Fruit fly (Drosophila melanogaster) whole organism, prepupa: ENCODE measurements around the gene fh.

Experiments
- Blimp-1 ChIP-seq: fragments of 200-800 bp; sonication (Bioruptor generic); optimal IDR thresholded peaks from 3 replicates; lab custom pipeline; 2017; ENCODE audit warnings: missing biosample characterization, missing genetic modification characterization, mild to moderate bottlenecking, moderate library complexity, missing genetic modification reagents
- CG10631 ChIP-seq: fragments of 200-800 bp; sonication (Bioruptor generic); optimal IDR thresholded peaks from 2 replicates; lab custom pipeline; 2016; ENCODE audit warnings: missing biosample characterization, missing genetic modification characterization
- CG16779 ChIP-seq: fragments of 200-800 bp; sonication (Bioruptor generic); optimal IDR thresholded peaks from 3 replicates; lab custom pipeline; 2017; ENCODE audit warnings: missing biosample characterization, mild to moderate bottlenecking, missing genetic modification characterization
- CG3032 ChIP-seq: fragments of 200-800 bp; optimal IDR thresholded peaks from 2 replicates; lab custom pipeline; 2019; ENCODE audit warnings: missing biosample characterization, mild to moderate bottlenecking, missing genetic modification characterization, moderate library complexity
- CG31627 ChIP-seq: fragments of 200-800 bp; sonication (Bioruptor generic); optimal IDR thresholded peaks from 3 replicates; lab custom pipeline; 2016; ENCODE audit warnings: missing biosample characterization, missing genetic modification characterization
- CG32006 ChIP-seq: fragments of 200-800 bp; sonication (Bioruptor generic); optimal IDR thresholded peaks from 3 replicates; lab custom pipeline; 2017; ENCODE audit warnings: missing biosample characterization, mild to moderate bottlenecking, missing genetic modification characterization
- CG34406 ChIP-seq: fragments of 200-800 bp; sonication (Bioruptor generic); optimal IDR thresholded peaks from 3 replicates; lab custom pipeline; 2016; ENCODE audit warnings: missing biosample characterization, missing genetic modification characterization
- CG3919 ChIP-seq: fragments of 200-800 bp; sonication (Bioruptor generic); optimal IDR thresholded peaks from 3 replicates; lab custom pipeline; 2016; ENCODE audit warnings: missing biosample characterization, missing genetic modification characterization
- CG4318 ChIP-seq: fragments of 200-800 bp; sonication (Bioruptor generic); optimal IDR thresholded peaks from 3 replicates; lab custom pipeline; 2017; ENCODE audit warnings: missing biosample characterization, mild to moderate bottlenecking, missing genetic modification characterization
- CG6163 ChIP-seq: fragments of 200-800 bp; sonication (Bioruptor generic); IDR thresholded peaks from 3 replicates; pipeline ENCODE4 v1.3.6; 2022; ENCODE audit warnings: missing biosample characterization, missing genetic modification characterization
- CG6276 ChIP-seq: fragments of 200-800 bp; sonication (Bioruptor generic); optimal IDR thresholded peaks from 2 replicates; lab custom pipeline; 2017; ENCODE audit warnings: missing biosample characterization, mild to moderate bottlenecking, missing genetic modification characterization
- CG6808 ChIP-seq: fragments of 200-800 bp; sonication (Bioruptor generic); optimal IDR thresholded peaks from 3 replicates; lab custom pipeline; 2017; ENCODE audit warnings: missing biosample characterization, missing genetic modification characterization, mild to moderate bottlenecking, moderate library complexity, missing genetic modification reagents
- CG6854 ChIP-seq: fragments of 200-800 bp; sonication (Bioruptor generic); optimal IDR thresholded peaks from 2 replicates; lab custom pipeline; 2017; ENCODE audit warnings: missing biosample characterization, mild to moderate bottlenecking, missing genetic modification characterization
- CG7368 ChIP-seq: fragments of 200-800 bp; sonication (Bioruptor generic); optimal IDR thresholded peaks from 3 replicates; lab custom pipeline; 2016; ENCODE audit warnings: missing biosample characterization, missing genetic modification characterization
- CG8319 ChIP-seq: fragments of 200-800 bp; sonication (Bioruptor generic); optimal IDR thresholded peaks from 3 replicates; lab custom pipeline; 2016; ENCODE audit warnings: missing biosample characterization, missing genetic modification characterization
- CG9139 ChIP-seq: fragments of 200-800 bp; sonication (Bioruptor generic); optimal IDR thresholded peaks from 3 replicates; lab custom pipeline; 2017; ENCODE audit warnings: missing biosample characterization, mild to moderate bottlenecking, missing genetic modification characterization
- Eip75B ChIP-seq: fragments of 200-800 bp; sonication (Bioruptor generic); optimal IDR thresholded peaks from 3 replicates; lab custom pipeline; 2016; ENCODE audit warnings: missing biosample characterization, missing genetic modification characterization
- Eip78C ChIP-seq: fragments of 200-800 bp; sonication (Bioruptor generic); peaks from one replicate; lab custom pipeline; 2016; ENCODE audit warnings: missing biosample characterization, missing genetic modification characterization
- Eip93F ChIP-seq: fragments of 200-800 bp; sonication (Bioruptor generic); optimal IDR thresholded peaks from 2 replicates; lab custom pipeline; 2016; ENCODE audit warnings: missing biosample characterization, mild to moderate bottlenecking, missing genetic modification characterization
- Ets21C ChIP-seq: fragments of 200-800 bp; sonication (Bioruptor generic); optimal IDR thresholded peaks from 3 replicates; lab custom pipeline; 2016; ENCODE audit warnings: missing biosample characterization, missing genetic modification characterization
- Hr39 ChIP-seq: fragments of 200-800 bp; sonication (Bioruptor generic); optimal IDR thresholded peaks from 2 replicates; lab custom pipeline; 2016; ENCODE audit warnings: missing biosample characterization, missing genetic modification characterization
- acj6 ChIP-seq: fragments of 200-800 bp; sonication (Bioruptor generic); optimal IDR thresholded peaks from 3 replicates; lab custom pipeline; 2016; ENCODE audit warnings: missing biosample characterization, missing genetic modification characterization
- cyc ChIP-seq: fragments of 200-800 bp; sonication (Bioruptor generic); optimal IDR thresholded peaks from 3 replicates; lab custom pipeline; 2016; ENCODE audit warnings: missing biosample characterization, missing genetic modification characterization
- fd59A ChIP-seq: fragments of 200-800 bp; sonication (Bioruptor generic); optimal IDR thresholded peaks from 2 replicates; lab custom pipeline; 2017; ENCODE audit warnings: missing biosample characterization, mild to moderate bottlenecking, missing genetic modification characterization, missing genetic modification reagents
- fd85E ChIP-seq: fragments of 200-800 bp; sonication (Bioruptor generic); optimal IDR thresholded peaks from 3 replicates; lab custom pipeline; 2016; ENCODE audit warnings: missing biosample characterization, missing genetic modification characterization
- fkh ChIP-seq: fragments of 200-800 bp; sonication (Bioruptor generic); optimal IDR thresholded peaks from 3 replicates; lab custom pipeline; 2017; ENCODE audit warnings: missing biosample characterization, mild to moderate bottlenecking, missing genetic modification characterization, moderate library complexity
- lz ChIP-seq: fragments of 200-800 bp; sonication (Bioruptor generic); optimal IDR thresholded peaks from 3 replicates; lab custom pipeline; 2016; ENCODE audit warnings: missing biosample characterization, missing genetic modification characterization
- net ChIP-seq: fragments of 200-800 bp; sonication (Bioruptor generic); optimal IDR thresholded peaks from 3 replicates; lab custom pipeline; 2016; ENCODE audit warnings: missing biosample characterization, missing genetic modification characterization
- pdm3 ChIP-seq: fragments of 200-800 bp; sonication (Bioruptor generic); optimal IDR thresholded peaks from 3 replicates; lab custom pipeline; 2016; ENCODE audit warnings: missing biosample characterization, missing genetic modification characterization
- svp ChIP-seq: fragments of 200-800 bp; sonication (Bioruptor generic); peaks from one replicate; lab custom pipeline; 2016; ENCODE audit warnings: missing biosample characterization, missing genetic modification characterization
- topi ChIP-seq: fragments of 200-800 bp; sonication (Bioruptor generic); optimal IDR thresholded peaks from 3 replicates; lab custom pipeline; 2016; ENCODE audit warnings: missing biosample characterization, missing genetic modification characterization

Gene fh

DNA sequence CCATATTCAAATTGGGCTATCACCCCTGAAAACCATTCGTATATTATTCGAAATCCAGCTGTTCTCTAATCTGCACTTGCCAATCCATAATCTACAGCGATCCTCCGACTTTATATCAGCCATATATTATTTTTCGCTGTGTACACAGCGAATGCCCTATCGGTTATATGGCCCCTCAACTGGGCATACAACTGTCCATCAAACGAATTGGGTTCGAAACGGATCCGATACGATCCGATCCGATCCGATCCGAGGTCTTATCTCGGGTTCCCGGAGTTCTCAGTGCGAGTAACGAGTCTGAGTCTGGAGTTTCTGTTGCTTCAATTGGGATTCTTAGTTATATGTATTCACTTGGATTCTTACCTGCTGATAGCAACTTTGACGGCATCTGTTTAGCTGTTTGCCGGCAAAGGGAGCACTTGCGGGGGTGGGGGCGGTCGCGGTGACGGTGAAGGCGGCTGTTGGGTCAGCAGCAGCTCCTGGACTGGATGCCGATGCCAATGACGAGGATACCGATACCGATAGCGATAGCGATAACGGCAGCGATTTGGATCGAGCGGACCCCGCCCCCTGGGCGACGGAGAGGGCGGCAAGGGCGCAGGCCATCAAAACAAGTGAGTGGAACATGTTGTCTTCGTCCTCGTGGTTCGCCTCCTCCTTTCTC, 15.2 kb downstream of the fh start:
- peak; percentile 86 for TF ChIP-seq svp (GFP tag; lab: Kevin White, UChicago)
- TF ChIP-seq CG31627 (GFP tag; lab: Kevin White, UChicago): no peak
- TF ChIP-seq Eip93F (GFP tag; lab: Kevin White, UChicago): no peak

dm6 chrX:9132589-9133237, 16.2 kb downstream of the fh start:
- TF ChIP-seq CG6808 (GFP tag; lab: Kevin White, UChicago) (no peak), CG3032 (tag; lab: Kevin White, UChicago) (no peak), CG8319 (GFP tag; lab: Kevin White, UChicago) (no peak), fd59A (no peak), CG3919 (GFP tag; lab: Kevin White, UChicago) (no peak), CG6163 (GFP tag; lab: Robert Waterston, UW) (no peak), CG34406 (GFP tag; lab: Kevin White, UChicago) (no peak), Hr39 (GFP tag; lab: Kevin White, UChicago) (no peak), Eip78C (no peak), topi (GFP tag; lab: Kevin White, UChicago) (no peak), Blimp-1 (GFP tag; lab: Kevin White, UChicago) (no peak), CG10631 (GFP tag; lab: Kevin White, UChicago) (no peak), cyc (no peak)
- TF ChIP-seq, all 60 proteins: peak for 0

DNA sequence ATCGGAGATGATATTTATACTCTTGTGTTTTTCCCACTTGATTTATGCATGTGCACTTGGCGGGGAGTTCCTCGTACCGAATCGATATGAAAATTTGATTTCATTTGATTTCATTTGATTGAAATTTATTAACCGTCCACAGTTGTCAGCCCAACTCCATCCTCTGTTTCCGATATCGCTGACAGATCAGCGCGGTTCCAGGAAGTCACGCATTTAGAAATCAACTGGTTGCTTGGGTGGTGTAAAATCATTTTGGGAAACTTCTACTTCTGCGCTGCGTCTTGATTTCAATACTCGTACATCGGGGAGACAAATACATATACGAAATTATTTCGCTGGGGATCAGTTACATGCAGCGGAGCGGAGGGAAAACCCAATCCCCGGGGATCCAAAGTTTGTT, 17.3 kb downstream of the fh start:
- TF ChIP-seq CG9139 (GFP tag; lab: Kevin White, UChicago): no peak
- no peak for TF ChIP-seq acj6
- no peak for TF ChIP-seq fkh (GFP tag; lab: Kevin White, UChicago)
- no peak for TF ChIP-seq CG16779 (tag; lab: Kevin White, UChicago)
- no peak for TF ChIP-seq Eip75B
- no peak for TF ChIP-seq pdm3 (GFP tag; lab: Kevin White, UChicago)
- TF ChIP-seq CG6854 (GFP tag; lab: Kevin White, UChicago): no peak
- no peak for TF ChIP-seq CG6808 (GFP tag; lab: Kevin White, UChicago)
- TF ChIP-seq CG8319 (GFP tag; lab: Kevin White, UChicago): no peak
- no peak for TF ChIP-seq CG4318 (GFP tag; lab: Kevin White, UChicago)
- TF ChIP-seq fd59A: no peak
- TF ChIP-seq cyc: no peak
- TF ChIP-seq CG32006 (GFP tag; lab: Kevin White, UChicago): no peak

dm6 chrX:9130243-9130642, 18.6 kb downstream of the fh start:
- TF ChIP-seq pdm3 (GFP tag; lab: Kevin White, UChicago): no peak
- no peak for TF ChIP-seq cyc
- no peak for TF ChIP-seq CG6276 (GFP tag; lab: Kevin White, UChicago)

DNA sequence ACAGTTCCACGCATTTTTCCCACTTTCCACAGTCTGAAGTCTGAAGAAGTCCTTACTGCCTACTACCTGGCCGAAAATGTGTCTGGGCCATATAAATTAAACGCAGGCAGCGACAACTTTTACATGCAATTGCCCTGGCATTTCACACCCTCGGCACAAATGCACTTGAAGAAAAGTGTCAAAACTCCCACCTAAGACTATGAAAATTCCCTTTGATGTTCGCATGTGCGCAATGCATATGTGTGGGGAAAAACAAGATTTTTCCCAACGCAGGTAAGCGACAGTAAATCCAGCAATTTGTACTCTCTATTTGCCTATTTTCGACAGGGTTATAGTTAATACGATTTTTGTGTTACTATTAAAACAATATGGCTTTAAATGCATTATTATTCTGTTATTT, 19.4 kb downstream of the fh start:
- TF ChIP-seq fd85E (GFP tag; lab: Kevin White, UChicago) (no peak), topi (GFP tag; lab: Kevin White, UChicago) (no peak)

dm6 chrX:9128012-9128280, 20.9 kb downstream of the fh start:
- TF ChIP-seq fkh (GFP tag; lab: Kevin White, UChicago): no peak
- no peak for TF ChIP-seq Ets21C
- TF ChIP-seq Eip78C: no peak
- no peak for TF ChIP-seq Hr39 (GFP tag; lab: Kevin White, UChicago)
- TF ChIP-seq CG7368 (GFP tag; lab: Kevin White, UChicago): no peak
- no peak for TF ChIP-seq lz (GFP tag; lab: Kevin White, UChicago)
- TF ChIP-seq net (GFP tag; lab: Kevin White, UChicago): no peak
- TF ChIP-seq topi (GFP tag; lab: Kevin White, UChicago): no peak
